Worm (Caenorhabditis elegans): ENCODE measurements around the gene rpi-1.

The rpi-1 gene

ce11 chrII:13957437-13957836 lies 4.8 kb downstream of the rpi-1 start, which contains the start of gene zip-3:
zip-3 (minus strand) TSS chrII:13957457.
- TF ChIP-seq nhr-80 (tag; optimal IDR thresholded peaks at IDR 0.05) (peak; percentile 64), mes-4 (tag; optimal IDR thresholded peaks at IDR 0.05) (no peak)

ce11 chrII:13956529-13956928 lies 5.7 kb downstream of the rpi-1 start:
- TF ChIP-seq cebp-1 (GFP tag; IDR thresholded peaks at IDR 0.05) (peak; percentile 40; the same call in 1 of the 2 replicates), cebp-1 (tag; optimal IDR thresholded peaks at IDR 0.05) (peak; percentile 48), nfyb-1 (GFP tag; IDR thresholded peaks at IDR 0.05) (peak; percentile 81), ztf-25 (GFP tag; IDR thresholded peaks at IDR 0.05) (no peak), B0035.1 (tag; optimal IDR thresholded peaks at IDR 0.05) (no peak), chd-7 (tag; optimal IDR thresholded peaks at IDR 0.05) (peak; percentile 3), nhr-179 (tag; optimal IDR thresholded peaks at IDR 0.05) (no peak), lin-35 (GFP tag; optimal IDR thresholded peaks at IDR 0.05) (no peak), tbp1 (GFP tag; optimal IDR thresholded peaks at IDR 0.05) (peak; percentile 18), ztf-22 (GFP tag; optimal IDR thresholded peaks at IDR 0.05) (peak; percentile 40), dox-1 (GFP tag; IDR thresholded peaks at IDR 0.05) (peak; percentile 62; the same call in 1 of the 2 replicates), B0336.3 (GFP tag; IDR thresholded peaks at IDR 0.05) (0 out of 2 replicates have a peak, but pooled peaks have one; percentile 27), Y67H2A.10 (GFP tag; conservative IDR thresholded peaks at IDR 0.05) (no peak), attf-5 (GFP tag; optimal IDR thresholded peaks at IDR 0.05) (peak; percentile 35), mcd-1 (GFP tag; IDR thresholded peaks at IDR 0.05) (peak; percentile 62), nhr-90 (tag; optimal IDR thresholded peaks at IDR 0.05) (peak; percentile 7), nhr-80 (tag; optimal IDR thresholded peaks at IDR 0.05) (peak; percentile 92), ZK185.1 (tag; optimal IDR thresholded peaks at IDR 0.05; ENCODE audit: poor library complexity, severe bottlenecking) (no peak), Y79H2A.3 (GFP tag; conservative IDR thresholded peaks at IDR 0.05) (no peak)

ce11 chrII:13954979-13955378 lies 7.2 kb downstream of the rpi-1 start:
- no peak for TF ChIP-seq ztf-6 (GFP tag; IDR thresholded peaks at IDR 0.05)
- TF ChIP-seq nhr-80 (tag; optimal IDR thresholded peaks at IDR 0.05): peak; percentile 22

- TF ChIP-seq attf-6 (GFP tag; IDR thresholded peaks at IDR 0.05) (no peak), snpc-4 (GFP tag; optimal IDR thresholded peaks at IDR 0.05) (no peak), snpc-4 (tag; optimal IDR thresholded peaks at IDR 0.05) (peak in 2 of 4 experiments; percentile 48 to 61), ztf-26 (tag; optimal IDR thresholded peaks at IDR 0.05) (peak; percentile 60), zfh-2 (GFP tag; conservative IDR thresholded peaks at IDR 0.05) (peak; percentile 31; the same call in 1 of the 2 replicates), madf-3 (GFP tag; IDR thresholded peaks at IDR 0.05) (no peak), gei-17 (GFP tag; optimal IDR thresholded peaks at IDR 0.05) (no peak), Y79H2A.3 (GFP tag; conservative IDR thresholded peaks at IDR 0.05) (no peak), ceh-100 (GFP tag; IDR thresholded peaks at IDR 0.05) (no peak), nhr-80 (tag; optimal IDR thresholded peaks at IDR 0.05) (peak; percentile 86), dox-1 (GFP tag; IDR thresholded peaks at IDR 0.05) (peak; percentile 42), nhr-90 (tag; optimal IDR thresholded peaks at IDR 0.05) (no peak), ztf-3 (GFP tag; optimal IDR thresholded peaks at IDR 0.05) (no peak), chd-7 (tag; optimal IDR thresholded peaks at IDR 0.05) (no peak), hmg-1.2 (GFP tag; IDR thresholded peaks at IDR 0.05) (peak; percentile 61), cebp-2 (GFP tag; IDR thresholded peaks at IDR 0.05) (0 out of 2 replicates have a peak, but pooled peaks have one; percentile 79), cebp-1 (GFP tag; IDR thresholded peaks at IDR 0.05) (no peak), cebp-1 (tag; optimal IDR thresholded peaks at IDR 0.05) (peak; percentile 34), ztf-28 (GFP tag; IDR thresholded peaks at IDR 0.05) (no peak), tbp1 (GFP tag; optimal IDR thresholded peaks at IDR 0.05) (peak; percentile 19), lin-40 (tag; optimal IDR thresholded peaks at IDR 0.05) (peak; percentile 50), B0336.3 (GFP tag; IDR thresholded peaks at IDR 0.05) (no peak)
These were observed 8.1 kb downstream of the rpi-1 start for ce11 chrII:13954077-13954476.
